Worm (Caenorhabditis elegans): ENCODE results near the gene Y116F11B.2.

Gene Y116F11B.2

DNA sequence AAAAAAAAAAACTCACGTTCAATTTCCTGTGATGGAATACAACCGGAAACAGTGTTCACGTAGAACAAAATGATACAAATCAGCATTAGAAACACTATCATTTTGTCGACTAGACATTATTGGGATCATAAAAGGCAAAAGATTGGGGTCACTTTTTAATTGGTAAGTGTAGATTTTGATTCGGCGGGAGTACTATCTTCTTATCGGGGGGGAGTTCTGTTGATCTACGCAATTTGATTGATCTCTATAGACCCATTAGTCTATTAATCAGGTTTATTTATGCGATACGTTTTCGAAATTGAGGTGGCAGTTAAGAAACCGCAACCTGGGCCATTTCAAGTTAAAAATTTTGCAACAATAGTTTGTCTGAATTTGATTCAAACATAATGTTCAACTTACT lies at the start of gene Y116F11B.2:
Gene Y116F11B.2 (minus strand): TSS at position 101 of the 400 bp plus-strand sequence.
- no peak for TF ChIP-seq ets-7 (tag; optimal IDR thresholded peaks at IDR 0.05)
- TF ChIP-seq sea-1 (GFP tag; conservative IDR thresholded peaks at IDR 0.05): no peak
- TF ChIP-seq pes-1 (GFP tag; IDR thresholded peaks at IDR 0.05): no peak

DNA sequence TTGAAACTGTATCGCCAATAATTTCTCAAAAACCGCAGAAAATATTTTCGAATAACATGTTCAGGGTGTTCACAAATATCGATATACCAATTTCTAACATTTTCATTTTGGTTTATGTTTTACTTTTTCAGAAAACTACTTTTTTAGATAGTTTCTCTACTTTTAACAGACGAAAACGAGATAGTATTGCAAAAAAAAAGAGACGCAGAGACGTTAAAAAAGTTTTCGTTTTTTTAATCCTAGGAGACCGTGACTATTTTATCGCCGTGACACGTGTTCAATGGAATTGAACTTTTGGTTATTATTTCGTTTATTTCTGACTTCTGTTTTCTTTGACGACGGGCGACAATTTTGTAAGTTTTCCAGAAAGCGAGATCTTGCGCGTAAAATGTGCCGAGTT lies 47.1 kb upstream of the Y116F11B.2 start, which contains the start of gene Y116F11B.7:
Gene Y116F11B.7 (plus strand): TSS at position 301 of the 400 bp plus-strand sequence.
- TF ChIP-seq tbx-11 (GFP tag; IDR thresholded peaks at IDR 0.05) (no peak), pes-1 (GFP tag; IDR thresholded peaks at IDR 0.05) (no peak), flt-1 (GFP tag; IDR thresholded peaks at IDR 0.05) (no peak), sea-1 (GFP tag; conservative IDR thresholded peaks at IDR 0.05) (no peak), F13C5.2 (tag; optimal IDR thresholded peaks at IDR 0.05) (no peak), hmbx-1 (tag; optimal IDR thresholded peaks at IDR 0.05) (no peak), ceh-36 (tag; optimal IDR thresholded peaks at IDR 0.05) (no peak), ceh-13 (GFP tag; optimal IDR thresholded peaks at IDR 0.05) (no peak), scrt-1 (GFP tag; IDR thresholded peaks at IDR 0.05) (no peak), aly-1 (tag; optimal IDR thresholded peaks at IDR 0.05) (no peak)

DNA sequence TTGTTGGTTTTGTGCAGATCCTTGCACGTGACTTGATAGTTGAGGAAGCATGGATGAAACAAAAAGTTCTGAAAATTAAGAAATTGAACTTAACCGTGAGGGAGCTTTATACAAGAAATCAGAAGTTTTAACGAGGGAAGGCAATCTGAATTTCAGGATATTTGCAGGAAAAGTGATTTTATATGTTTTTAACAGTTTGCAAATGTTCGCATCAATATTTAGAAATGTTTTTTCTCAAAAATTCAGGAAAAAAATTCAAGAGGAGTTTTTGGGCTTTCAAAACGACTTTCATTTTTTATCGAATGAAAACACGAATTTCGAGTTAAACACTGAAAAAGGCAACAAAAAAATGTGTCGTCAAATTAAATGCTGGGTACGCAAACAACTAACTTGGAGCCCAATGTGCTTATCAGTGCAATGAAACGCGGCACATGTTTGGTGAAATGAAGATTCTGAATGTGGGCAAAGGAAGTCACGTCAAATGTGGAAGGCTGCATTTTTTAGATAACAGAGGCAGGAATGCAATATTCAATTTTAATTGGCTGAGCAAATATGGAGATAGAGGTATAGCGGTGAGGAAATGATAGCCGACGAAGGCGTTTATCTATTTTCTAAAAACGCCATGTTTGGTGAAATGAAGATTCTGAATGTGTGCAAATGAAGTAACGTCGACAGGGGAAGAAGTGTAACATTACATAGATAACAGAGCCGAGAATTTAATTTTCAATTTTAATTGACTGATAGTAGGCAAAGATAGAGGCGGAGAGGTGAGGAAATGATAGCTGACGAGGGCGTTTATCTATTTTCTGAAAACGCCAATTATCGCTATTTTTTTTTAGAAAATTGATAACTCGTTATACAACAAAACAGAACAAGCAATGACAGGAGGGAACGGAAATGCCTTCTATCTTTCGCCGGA lies 45.3 kb upstream of the Y116F11B.2 start, which contains the start of gene Y116F11B.6:
Gene Y116F11B.6 (minus strand): TSS at position 51 of the 919 bp plus-strand sequence.
- TF ChIP-seq ama-1 (optimal IDR thresholded peaks at IDR 0.05) (no peak), hmg-4 (GFP tag; optimal IDR thresholded peaks at IDR 0.05) (no peak), flt-1 (GFP tag; IDR thresholded peaks at IDR 0.05) (no peak), aly-1 (tag; optimal IDR thresholded peaks at IDR 0.05) (no peak), sea-1 (GFP tag; conservative IDR thresholded peaks at IDR 0.05) (no peak), F13C5.2 (tag; optimal IDR thresholded peaks at IDR 0.05) (no peak), hnd-1 (tag; optimal IDR thresholded peaks at IDR 0.05) (no peak), ceh-13 (GFP tag; optimal IDR thresholded peaks at IDR 0.05) (no peak), scrt-1 (GFP tag; IDR thresholded peaks at IDR 0.05) (no peak), B0310.2 (tag; optimal IDR thresholded peaks at IDR 0.05) (no peak), ets-7 (tag; optimal IDR thresholded peaks at IDR 0.05) (no peak), tbx-11 (GFP tag; IDR thresholded peaks at IDR 0.05) (no peak), ceh-36 (tag; optimal IDR thresholded peaks at IDR 0.05) (no peak), hmbx-1 (tag; optimal IDR thresholded peaks at IDR 0.05) (no peak), tbx-37 (GFP tag; conservative IDR thresholded peaks at IDR 0.05) (no peak), tra-4 (tag; optimal IDR thresholded peaks at IDR 0.05) (no peak), pes-1 (GFP tag; IDR thresholded peaks at IDR 0.05) (no peak)

- no peak for TF ChIP-seq tbx-37 (GFP tag; conservative IDR thresholded peaks at IDR 0.05)
- no peak for TF ChIP-seq B0310.2 (tag; optimal IDR thresholded peaks at IDR 0.05)
- TF ChIP-seq ceh-36 (tag; optimal IDR thresholded peaks at IDR 0.05): no peak
- no peak for TF ChIP-seq ets-7 (tag; optimal IDR thresholded peaks at IDR 0.05)
- no peak for TF ChIP-seq flt-1 (GFP tag; IDR thresholded peaks at IDR 0.05)
Measured at ce11 chrV:19836142-19836541, 35.2 kb upstream of the Y116F11B.2 start, which contains the start of gene srw-38. Gene srw-38 (plus strand): TSS chrV:19836442.

DNA sequence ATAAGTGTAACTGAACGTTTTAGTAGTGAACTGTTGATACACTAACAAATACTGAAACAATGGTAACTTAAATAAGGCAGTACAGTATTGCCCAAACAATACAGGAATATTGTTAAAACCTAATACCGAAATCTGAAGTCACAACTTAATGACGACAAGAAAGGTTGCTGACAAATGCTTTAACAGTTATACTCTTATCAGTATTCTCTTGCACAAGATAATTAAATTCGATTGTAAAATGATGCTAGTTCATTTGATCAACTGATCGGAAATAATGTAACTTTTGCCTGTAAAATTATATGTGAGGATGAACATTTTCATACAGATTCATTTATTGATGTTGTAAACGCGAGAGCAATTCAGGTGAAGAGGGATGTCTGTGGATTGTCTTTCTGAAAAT lies 30.7 kb upstream of the Y116F11B.2 start:
- TF ChIP-seq pes-1 (GFP tag; IDR thresholded peaks at IDR 0.05) (no peak), tbx-37 (GFP tag; conservative IDR thresholded peaks at IDR 0.05) (no peak), tbx-11 (GFP tag; IDR thresholded peaks at IDR 0.05) (no peak), aly-1 (tag; optimal IDR thresholded peaks at IDR 0.05) (no peak), ceh-36 (tag; optimal IDR thresholded peaks at IDR 0.05) (no peak), B0310.2 (tag; optimal IDR thresholded peaks at IDR 0.05) (no peak), flt-1 (GFP tag; IDR thresholded peaks at IDR 0.05) (no peak)

ce11 chrV:19830815-19831214 lies 29.9 kb upstream of the Y116F11B.2 start, which contains the start of gene pcp-4:
Gene pcp-4 (minus strand): TSS chrV:19831011.
- TF ChIP-seq scrt-1 (GFP tag; IDR thresholded peaks at IDR 0.05) (no peak), aly-1 (tag; optimal IDR thresholded peaks at IDR 0.05) (no peak), sea-1 (GFP tag; conservative IDR thresholded peaks at IDR 0.05) (no peak), ama-1 (optimal IDR thresholded peaks at IDR 0.05) (no peak), tra-4 (tag; optimal IDR thresholded peaks at IDR 0.05) (no peak), ceh-36 (tag; optimal IDR thresholded peaks at IDR 0.05) (no peak), tbx-11 (GFP tag; IDR thresholded peaks at IDR 0.05) (no peak), B0310.2 (tag; optimal IDR thresholded peaks at IDR 0.05) (no peak), ceh-13 (GFP tag; optimal IDR thresholded peaks at IDR 0.05) (no peak), hmg-4 (GFP tag; optimal IDR thresholded peaks at IDR 0.05) (no peak), hmbx-1 (tag; optimal IDR thresholded peaks at IDR 0.05) (no peak), tbx-37 (GFP tag; conservative IDR thresholded peaks at IDR 0.05) (no peak), ets-7 (tag; optimal IDR thresholded peaks at IDR 0.05) (no peak), hnd-1 (tag; optimal IDR thresholded peaks at IDR 0.05) (no peak), F13C5.2 (tag; optimal IDR thresholded peaks at IDR 0.05) (no peak), pes-1 (GFP tag; IDR thresholded peaks at IDR 0.05) (no peak), flt-1 (GFP tag; IDR thresholded peaks at IDR 0.05) (no peak)

DNA sequence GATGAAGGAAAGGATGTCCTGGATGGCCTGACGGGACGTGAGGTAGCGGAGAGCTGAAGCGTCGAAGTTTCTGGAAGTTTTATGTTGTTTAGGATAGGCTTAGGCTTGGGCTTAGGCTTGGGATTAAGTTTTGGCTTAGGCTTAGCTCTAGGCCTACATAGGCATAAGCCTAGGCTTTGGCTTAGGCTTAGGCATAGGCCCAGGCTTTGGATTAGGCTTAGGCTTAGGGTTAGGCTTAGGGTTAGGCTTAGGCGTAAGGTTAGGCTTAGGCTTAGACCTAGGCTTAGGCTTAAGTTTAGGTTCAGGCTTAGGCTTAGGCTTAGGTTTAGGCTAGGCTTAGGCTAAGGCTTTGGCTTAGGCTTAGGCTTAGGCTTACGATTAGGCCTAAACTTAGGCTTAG lies 28.3 kb upstream of the Y116F11B.2 start:
- TF ChIP-seq tra-4 (tag; optimal IDR thresholded peaks at IDR 0.05) (no peak), hmg-4 (GFP tag; optimal IDR thresholded peaks at IDR 0.05) (no peak), ceh-36 (tag; optimal IDR thresholded peaks at IDR 0.05) (peak; percentile 88), ceh-13 (GFP tag; optimal IDR thresholded peaks at IDR 0.05) (no peak)

DNA sequence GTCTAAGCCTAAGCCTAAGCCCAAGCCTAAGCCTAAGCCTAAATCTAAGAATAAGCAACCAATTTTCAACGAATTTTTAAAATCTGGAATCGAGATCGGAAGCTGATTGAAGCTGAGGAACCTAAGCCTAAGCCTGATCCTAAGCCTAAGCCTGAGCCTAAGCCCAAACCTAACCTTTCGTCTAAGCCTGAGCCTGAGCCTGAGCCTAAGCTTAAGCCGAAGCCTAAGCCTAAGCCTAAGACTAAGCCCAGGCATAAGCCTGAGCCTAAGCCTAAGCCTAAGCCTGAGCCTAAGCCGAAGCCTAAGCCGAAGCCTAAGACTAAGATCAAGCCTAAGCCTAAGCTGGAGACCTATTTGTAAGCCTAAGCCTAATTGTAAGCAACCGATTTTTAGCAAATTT lies 26.5 kb upstream of the Y116F11B.2 start:
- TF ChIP-seq ceh-36 (tag; optimal IDR thresholded peaks at IDR 0.05) (peak; percentile 71), tra-4 (tag; optimal IDR thresholded peaks at IDR 0.05) (no peak)

Data from whole organism, early embryonic.